Worm (Caenorhabditis elegans) whole organism, L4/young adult: ENCODE results near the gene F01F1.3.

ENCODE experiments used
- W03F9.2 ChIP-seq: fragments of 150-350 bp; optimal IDR thresholded peaks from 2 replicates; lab custom pipeline; 2014; ENCODE audit warnings: missing biosample characterization, missing genetic modification characterization
- him-1 ChIP-seq: sonication (generic microtip); optimal IDR thresholded peaks from 2 replicates; lab custom pipeline; 2016; ENCODE audit warnings: missing genotype, missing genetic modification reagents, missing genetic modification characterization, missing compliant biosample characterization

DNA sequence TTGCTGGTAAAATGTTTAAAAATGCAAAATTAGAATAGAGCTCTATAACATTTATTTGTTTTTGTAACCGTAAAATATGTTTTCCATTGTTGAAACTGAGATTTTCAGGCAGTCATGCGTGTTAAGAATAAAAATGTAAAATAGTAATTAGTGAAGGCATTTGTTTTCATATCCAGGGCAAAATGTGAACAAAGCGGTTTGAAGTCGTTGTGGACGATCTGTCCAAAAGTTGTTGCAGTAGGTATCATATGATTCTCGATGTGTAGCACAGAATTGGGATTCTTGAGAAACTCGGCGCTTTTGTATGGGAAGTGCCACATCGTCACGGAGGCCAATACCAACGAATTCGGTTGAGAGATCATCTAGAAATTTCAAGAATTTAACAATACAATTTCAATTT, 10.5 kb downstream of the F01F1.3 start:
- TF ChIP-seq him-1 (no peak), W03F9.2 (no peak)
